Fruit fly (Drosophila melanogaster) whole organism, embryonic: ENCODE data around the gene CG14400.

Experiments
- Asciz ChIP-seq: fragments of 200-800 bp; sonication (Bioruptor generic); optimal IDR thresholded peaks from 2 replicates; lab custom pipeline; 2017; ENCODE audit warnings: missing biosample characterization, mild to moderate bottlenecking, missing genetic modification characterization, missing genetic modification reagents
- ase ChIP-seq: fragments of 200-800 bp; sonication (Bioruptor generic); IDR thresholded peaks from 3 replicates; pipeline ENCODE4 v1.3.6; 2022; ENCODE audit warnings: missing biosample characterization, missing genetic modification characterization
- z ChIP-seq: fragments of 200-800 bp; sonication (Bioruptor generic); IDR thresholded peaks from 3 replicates; pipeline ENCODE4 v1.3.6; 2022; ENCODE audit warnings: missing biosample characterization, missing genetic modification characterization

dm6 chr2L:20889857-20890606 lies 32.3 kb upstream of the CG14400 start:
- TF ChIP-seq Asciz (peak; percentile 65), z (peak; percentile 4; the same call in 1 of the 3 replicates), ase (GFP tag; lab: Robert Waterston, UW) (0 out of 3 replicates have a peak, but pooled peaks have one; percentile 29)
